Worm (Caenorhabditis elegans): Measurements from ENCODE around the gene cnt-2.

Gene cnt-2

ce11 chrIII:10694294-10694693 lies 39.5 kb downstream of the cnt-2 start, which contains the start of the genes Y39A1A.18 and fmo-3:
TSS of gene Y39A1A.18 (minus strand) at chrIII:10694485.
TSS of gene fmo-3 (plus strand) at chrIII:10694681.
- no peak for TF ChIP-seq unc-62 (GFP tag; optimal IDR thresholded peaks at IDR 0.05)

- TF ChIP-seq unc-62 (GFP tag; optimal IDR thresholded peaks at IDR 0.05): no peak
These were observed 45.6 kb downstream of the cnt-2 start, which contains the start of gene Y39A1A.20 for ce11 chrIII:10700460-10700859. TSS of gene Y39A1A.20 (minus strand) at chrIII:10700560.

- no peak for TF ChIP-seq unc-62 (GFP tag; optimal IDR thresholded peaks at IDR 0.05)
These were observed 48.0 kb downstream of the cnt-2 start for ce11 chrIII:10702805-10703204.

- no peak for TF ChIP-seq unc-62 (GFP tag; optimal IDR thresholded peaks at IDR 0.05)
These were observed 49.0 kb downstream of the cnt-2 start for ce11 chrIII:10703833-10704232.

ce11 chrIII:10704499-10704898 lies 49.7 kb downstream of the cnt-2 start:
- TF ChIP-seq unc-62 (GFP tag; optimal IDR thresholded peaks at IDR 0.05): no peak

DNA sequence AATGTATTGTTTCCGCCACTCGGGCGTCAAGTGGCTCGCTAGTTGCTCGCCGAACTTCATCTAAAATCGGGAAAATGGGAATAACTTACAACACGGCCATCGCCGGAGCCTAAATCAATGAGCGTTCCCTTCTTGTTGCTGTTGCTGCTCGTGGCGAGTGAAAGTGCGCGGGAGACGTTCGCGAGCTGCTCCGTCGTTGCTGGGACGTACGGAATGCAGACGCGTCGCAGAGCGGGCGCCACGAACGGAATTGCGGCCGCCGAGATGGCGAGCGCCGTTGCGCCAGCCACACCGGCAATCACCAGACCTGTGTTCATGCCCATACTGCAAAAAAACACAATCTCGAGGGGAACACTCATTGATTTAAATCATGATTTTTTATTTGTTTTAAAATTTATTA lies 51.7 kb downstream of the cnt-2 start:
- TF ChIP-seq unc-62 (GFP tag; optimal IDR thresholded peaks at IDR 0.05): no peak

ce11 chrIII:10706972-10707438 lies 52.2 kb downstream of the cnt-2 start, which contains the start of the genes Y39A1A.21 and Y39A1A.22:
TSS of gene Y39A1A.21 (minus strand) at chrIII:10707022.
TSS of gene Y39A1A.22 (minus strand) at chrIII:10707028.
- no peak for TF ChIP-seq unc-62 (GFP tag; optimal IDR thresholded peaks at IDR 0.05)

DNA sequence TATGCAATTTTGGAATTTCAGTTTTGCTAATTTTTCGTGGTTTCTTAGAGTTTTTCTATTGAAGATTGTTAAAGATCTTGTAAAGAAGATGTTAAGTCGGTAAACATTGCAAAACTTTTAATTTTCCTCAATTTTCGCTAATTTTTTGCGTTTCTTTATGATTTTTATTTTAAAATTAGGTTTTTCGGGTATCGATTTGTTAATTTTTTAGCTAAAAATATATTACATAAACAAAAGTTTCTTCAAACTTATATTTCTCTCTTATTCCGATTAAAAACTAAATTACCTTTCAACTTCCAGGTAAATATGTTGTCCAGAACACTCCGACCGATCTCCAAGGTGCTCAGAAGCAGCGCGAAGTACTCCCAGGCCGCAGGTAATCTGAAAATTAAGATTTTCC lies 52.6 kb downstream of the cnt-2 start, which contains the start of gene mrpl-12:
Gene mrpl-12 (plus strand): TSS at position 301 of the 400 bp plus-strand sequence.
- no peak for TF ChIP-seq unc-62 (GFP tag; optimal IDR thresholded peaks at IDR 0.05)

DNA sequence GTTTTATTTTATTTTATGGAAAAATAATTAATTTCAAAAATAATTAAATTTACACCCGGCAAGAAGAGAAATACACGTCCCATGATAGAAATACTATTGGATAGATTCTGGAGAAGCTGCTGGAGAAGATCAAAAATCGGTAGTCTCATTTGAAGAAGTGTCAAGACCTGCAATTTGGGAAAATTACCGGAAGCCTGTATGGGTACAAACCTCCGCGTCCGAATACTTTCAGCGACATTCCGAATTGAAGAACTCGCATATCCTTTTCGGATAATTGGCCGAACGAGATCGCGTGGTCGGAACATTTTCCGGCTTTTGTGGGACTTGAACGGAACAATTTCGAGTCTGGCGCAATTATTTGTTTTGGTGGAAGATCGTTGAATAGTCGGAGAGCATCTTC lies 53.7 kb downstream of the cnt-2 start:
- TF ChIP-seq unc-62 (GFP tag; optimal IDR thresholded peaks at IDR 0.05): no peak

DNA sequence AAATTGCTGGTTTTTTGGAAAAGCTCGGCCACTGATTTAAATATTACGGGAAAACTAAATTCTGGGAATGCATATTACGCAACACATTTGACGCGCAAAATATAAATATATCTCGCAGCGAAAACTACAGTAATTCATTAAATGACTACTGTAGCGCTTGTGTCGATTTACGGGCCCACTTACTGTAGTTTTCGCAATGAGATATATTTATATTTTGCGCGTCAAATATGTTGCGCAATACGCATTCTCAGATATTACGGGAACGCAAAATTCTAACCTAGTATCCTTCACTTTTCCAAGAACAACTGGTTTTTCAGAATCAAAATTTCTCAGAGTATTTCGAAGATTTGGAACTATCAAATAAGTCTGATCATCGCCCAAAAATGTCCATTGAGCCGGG lies 54.9 kb downstream of the cnt-2 start:
- no peak for TF ChIP-seq unc-62 (GFP tag; optimal IDR thresholded peaks at IDR 0.05)

- TF ChIP-seq unc-62 (GFP tag; optimal IDR thresholded peaks at IDR 0.05): no peak
These were observed 56.4 kb downstream of the cnt-2 start, which contains the start of gene W09D10.5 for ce11 chrIII:10711192-10711673. TSS of gene W09D10.5 (minus strand) at chrIII:10711536.

DNA sequence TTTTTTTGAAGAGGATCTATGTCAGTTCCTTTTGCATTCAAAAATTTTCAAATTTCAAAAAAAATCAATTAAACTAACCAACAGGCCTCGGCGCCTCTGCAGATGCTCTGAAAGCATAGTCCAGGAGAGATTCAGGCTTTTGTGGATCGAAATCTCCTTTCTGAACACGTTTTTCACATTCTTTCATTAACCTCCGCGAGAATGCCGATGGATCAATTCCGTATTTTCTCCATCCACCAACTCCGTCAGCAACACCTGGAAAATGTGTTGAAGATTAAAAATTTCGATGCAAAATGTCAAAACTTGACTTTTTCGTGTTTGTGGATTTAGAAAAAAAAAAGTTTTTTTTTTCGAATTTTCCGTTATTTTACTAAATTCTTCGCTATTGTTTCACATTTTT lies 59.7 kb downstream of the cnt-2 start:
- TF ChIP-seq unc-62 (GFP tag; optimal IDR thresholded peaks at IDR 0.05): no peak

ce11 chrIII:10716091-10716490 lies 61.3 kb downstream of the cnt-2 start, which contains the start of gene W09D10.4:
TSS of gene W09D10.4 (minus strand) at chrIII:10716191.
- no peak for TF ChIP-seq unc-62 (GFP tag; optimal IDR thresholded peaks at IDR 0.05)

ce11 chrIII:10717479-10717878 lies 62.7 kb downstream of the cnt-2 start:
- no peak for TF ChIP-seq unc-62 (GFP tag; optimal IDR thresholded peaks at IDR 0.05)

ce11 chrIII:10718078-10718477 lies 63.3 kb downstream of the cnt-2 start:
- no peak for TF ChIP-seq unc-62 (GFP tag; optimal IDR thresholded peaks at IDR 0.05)

DNA sequence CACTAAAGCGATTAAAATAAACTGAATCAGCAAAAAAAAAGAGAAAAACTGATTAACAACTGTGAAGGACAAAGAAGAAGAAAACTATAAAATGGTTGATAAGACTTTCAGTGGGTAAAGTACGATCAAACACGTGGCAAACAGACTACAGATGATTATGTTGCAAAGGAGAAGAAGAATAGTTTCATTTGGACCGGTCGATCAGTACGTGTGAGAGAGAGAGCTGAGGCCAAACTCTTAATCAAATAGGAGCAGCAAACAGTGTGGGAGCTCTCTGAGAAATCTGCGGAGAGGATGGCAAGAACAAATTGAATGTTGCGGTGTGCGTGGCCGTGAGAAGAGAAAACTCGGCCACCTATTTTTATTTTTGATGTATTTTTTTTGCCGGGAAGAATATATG lies 64.2 kb downstream of the cnt-2 start:
- no peak for TF ChIP-seq unc-62 (GFP tag; optimal IDR thresholded peaks at IDR 0.05)

- no peak for TF ChIP-seq unc-62 (GFP tag; optimal IDR thresholded peaks at IDR 0.05)
These were observed 65.4 kb downstream of the cnt-2 start for ce11 chrIII:10720170-10720569.

DNA sequence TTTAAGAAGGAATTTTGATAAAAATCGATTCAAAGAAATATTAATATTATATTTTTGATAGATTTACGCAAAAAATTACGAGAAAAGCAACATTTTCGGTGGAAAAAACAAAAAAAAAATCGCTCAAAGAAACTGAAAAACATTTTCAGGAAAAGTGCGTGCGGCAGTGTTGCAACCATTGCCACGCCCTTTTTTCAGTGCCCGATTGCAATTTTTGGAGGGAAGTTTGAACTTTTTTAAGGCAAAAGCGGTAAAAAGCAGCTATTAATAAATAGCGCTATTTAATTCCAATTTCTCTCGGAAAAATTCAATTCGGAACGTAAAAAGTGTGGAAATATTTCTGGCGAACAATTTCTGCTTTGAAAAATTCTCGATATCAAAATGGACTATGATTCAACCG lies 66.2 kb downstream of the cnt-2 start:
- no peak for TF ChIP-seq unc-62 (GFP tag; optimal IDR thresholded peaks at IDR 0.05)
